Worm (Caenorhabditis elegans) whole organism, young adult: ENCODE data around the gene col-180.

Source experiments
- B0035.1 ChIP-seq: sonication (generic microtip); optimal IDR thresholded peaks from 2 replicates; lab custom pipeline; 2016; ENCODE audit warnings: missing genetic modification characterization, mild to moderate bottlenecking, missing compliant biosample characterization, missing genotype, missing genetic modification reagents
- B0336.3 ChIP-seq: fragments of 200-800 bp; sonication (Bioruptor generic); IDR thresholded peaks from 2 replicates; pipeline ENCODE4 v1.3.6; 2022; ENCODE audit warnings: missing genetic modification characterization, missing compliant biosample characterization
- F33H1.4 ChIP-seq: fragments of 200-800 bp; sonication (Bioruptor generic); IDR thresholded peaks from 2 replicates; pipeline ENCODE4 v1.3.6; 2022; ENCODE audit warnings: missing genetic modification reagents, missing genetic modification characterization, missing compliant biosample characterization
- F57A8.1 ChIP-seq: fragments of 200-800 bp; sonication (Bioruptor generic); optimal IDR thresholded peaks from 2 replicates; lab custom pipeline; 2018; ENCODE audit warnings: mild to moderate bottlenecking, missing genetic modification characterization, moderate library complexity, missing compliant biosample characterization
- K12H6.12 ChIP-seq: fragments of 200-800 bp; sonication (Bioruptor generic); optimal IDR thresholded peaks from 2 replicates; lab custom pipeline; 2018; ENCODE audit warnings: mild to moderate bottlenecking, missing genetic modification characterization, missing compliant biosample characterization
- Y53F4B.3 ChIP-seq: fragments of 200-800 bp; sonication (Bioruptor generic); IDR thresholded peaks from 2 replicates; pipeline ENCODE4 v1.3.6; 2022; ENCODE audit warnings: missing genetic modification reagents, missing genetic modification characterization, missing compliant biosample characterization
- Y79H2A.3 ChIP-seq: fragments of 200-800 bp; sonication (Bioruptor generic); conservative IDR thresholded peaks from 2 replicates; pipeline ENCODE4 v1.3.6; 2022; ENCODE audit warnings: missing genetic modification reagents, missing genetic modification characterization, missing compliant biosample characterization
- ZK185.1 ChIP-seq: sonication (generic microtip); optimal IDR thresholded peaks from 2 replicates; lab custom pipeline; 2016; ENCODE audit warnings: mild to moderate bottlenecking, missing genetic modification characterization, missing compliant biosample characterization; ENCODE audit not compliant: poor library complexity, severe bottlenecking
- athp-1 ChIP-seq: sonication (generic microtip); optimal IDR thresholded peaks from 2 replicates; lab custom pipeline; 2017; ENCODE audit warnings: mild to moderate bottlenecking, missing genetic modification characterization, missing compliant biosample characterization
- attf-5 ChIP-seq: fragments of 200-800 bp; sonication (Bioruptor generic); optimal IDR thresholded peaks from 2 replicates; lab custom pipeline; 2018; ENCODE audit warnings: mild to moderate bottlenecking, missing genetic modification characterization, missing compliant biosample characterization
- bed-2 ChIP-seq: fragments of 200-800 bp; sonication (Bioruptor generic); IDR thresholded peaks from 2 replicates; pipeline ENCODE4 v1.3.6; 2022; ENCODE audit warnings: missing genetic modification reagents, missing genetic modification characterization, missing compliant biosample characterization
- ceh-79 ChIP-seq: sonication (generic microtip); optimal IDR thresholded peaks from 2 replicates; lab custom pipeline; 2017; ENCODE audit warnings: mild to moderate bottlenecking, missing genetic modification characterization, missing compliant biosample characterization
- ceh-91 ChIP-seq: fragments of 200-800 bp; sonication (Bioruptor generic); IDR thresholded peaks from 2 replicates; pipeline ENCODE4 v1.3.6; 2022; ENCODE audit warnings: missing genetic modification reagents, missing genetic modification characterization, missing compliant biosample characterization
- dpl-1 ChIP-seq: fragments of 150-350 bp; optimal IDR thresholded peaks from 2 replicates; lab custom pipeline; 2014; ENCODE audit warnings: missing biosample characterization, missing genetic modification reagents, missing genetic modification characterization
- egl-18 ChIP-seq: fragments of 200-800 bp; sonication (Bioruptor generic); IDR thresholded peaks from 2 replicates; pipeline ENCODE4 v1.3.6; 2022; ENCODE audit warnings: missing genetic modification reagents, missing genetic modification characterization, missing compliant biosample characterization
- egl-44 ChIP-seq: fragments of 200-800 bp; sonication (Bioruptor generic); IDR thresholded peaks from 2 replicates; pipeline ENCODE4 v1.3.6; 2022; ENCODE audit warnings: missing genetic modification reagents, missing genetic modification characterization, missing compliant biosample characterization
- fkh-3 ChIP-seq: sonication (generic microtip); optimal IDR thresholded peaks from 2 replicates; lab custom pipeline; 2016; ENCODE audit warnings: mild to moderate bottlenecking, missing genetic modification characterization, missing compliant biosample characterization
- gei-17 ChIP-seq: fragments of 200-800 bp; sonication (Bioruptor generic); optimal IDR thresholded peaks from 2 replicates; lab custom pipeline; 2018; ENCODE audit warnings: mild to moderate bottlenecking, missing genetic modification characterization, missing compliant biosample characterization
- hlh-12 ChIP-seq: sonication (generic microtip); optimal IDR thresholded peaks from 2 replicates; lab custom pipeline; 2016; ENCODE audit warnings: missing genetic modification characterization, missing compliant biosample characterization
- hmg-1.2 ChIP-seq: fragments of 200-800 bp; sonication (Bioruptor generic); IDR thresholded peaks from 2 replicates; pipeline ENCODE4 v1.3.6; 2022; ENCODE audit warnings: missing genetic modification reagents, missing genetic modification characterization, missing compliant biosample characterization
- hmg-20 ChIP-seq: fragments of 200-800 bp; sonication (Bioruptor generic); IDR thresholded peaks from 2 replicates; pipeline ENCODE4 v1.3.6; 2022; ENCODE audit warnings: missing genetic modification reagents, missing genetic modification characterization, missing compliant biosample characterization
- let-526 ChIP-seq: fragments of 200-800 bp; sonication (Bioruptor generic); IDR thresholded peaks from 2 replicates; pipeline ENCODE4 v1.3.6; 2022; ENCODE audit warnings: missing genetic modification reagents, missing genetic modification characterization, missing compliant biosample characterization
- lin-35 ChIP-seq, 3 experiments: fragments of 150-350 bp in 2 of 3; sonication (generic microtip) in 1 of 3; optimal IDR thresholded peaks; 2 replicates each; lab custom pipeline; 2014 to 2018; ENCODE audit warnings: missing biosample characterization in 3 of 3, missing genetic modification characterization in 3 of 3, missing genetic modification reagents in 3 of 3
- lin-40 ChIP-seq: sonication (generic microtip); optimal IDR thresholded peaks from 2 replicates; lab custom pipeline; 2016; ENCODE audit warnings: missing genetic modification characterization, mild to moderate bottlenecking, missing compliant biosample characterization, missing genotype, missing genetic modification reagents
- lir-1 ChIP-seq: fragments of 200-800 bp; sonication (Bioruptor generic); conservative IDR thresholded peaks from 2 replicates; pipeline ENCODE4 v1.3.6; 2022; ENCODE audit warnings: missing genetic modification reagents, missing genetic modification characterization, missing compliant biosample characterization
- lsl-1 ChIP-seq: fragments of 200-800 bp; sonication (Bioruptor generic); optimal IDR thresholded peaks from 2 replicates; lab custom pipeline; 2018; ENCODE audit warnings: mild to moderate bottlenecking, missing genetic modification characterization, moderate library complexity, missing compliant biosample characterization
- madf-6 ChIP-seq: fragments of 200-800 bp; sonication (Bioruptor generic); IDR thresholded peaks from 2 replicates; pipeline ENCODE4 v1.3.6; 2022; ENCODE audit warnings: missing genetic modification reagents, missing genetic modification characterization, missing compliant biosample characterization
- nfya-1 ChIP-seq: sonication (generic microtip); optimal IDR thresholded peaks from 2 replicates; lab custom pipeline; 2017; ENCODE audit warnings: antibody characterized with exemption, missing compliant biosample characterization, missing genetic modification characterization, borderline replicate concordance; ENCODE audit not compliant: insufficient read depth
- nhr-120 ChIP-seq: fragments of 200-800 bp; sonication (Bioruptor generic); IDR thresholded peaks from 2 replicates; pipeline ENCODE4 v1.3.6; 2022; ENCODE audit warnings: missing genetic modification characterization, missing compliant biosample characterization
- nhr-27 ChIP-seq: fragments of 200-800 bp; sonication (Bioruptor generic); optimal IDR thresholded peaks from 2 replicates; lab custom pipeline; 2018; ENCODE audit warnings: mild to moderate bottlenecking, missing genetic modification characterization, moderate library complexity, missing compliant biosample characterization
- nhr-80 ChIP-seq: sonication (generic microtip); optimal IDR thresholded peaks from 2 replicates; lab custom pipeline; 2016; ENCODE audit warnings: missing genetic modification characterization, missing compliant biosample characterization
- pha-4 ChIP-seq: fragments of 150-350 bp; sonication (generic microtip); optimal IDR thresholded peaks from 2 replicates; lab custom pipeline; 2014; ENCODE audit warnings: missing biosample characterization, missing genetic modification reagents, missing genetic modification characterization
- rcor-1 ChIP-seq: fragments of 200-800 bp; sonication (Bioruptor generic); IDR thresholded peaks from 2 replicates; pipeline ENCODE4 v1.3.6; 2022; ENCODE audit warnings: missing genetic modification reagents, missing genetic modification characterization, missing compliant biosample characterization
- rpc-1 ChIP-seq, 2 experiments: fragments of 150-350 bp in 1 of 2; sonication (generic microtip) in 1 of 2; optimal IDR thresholded peaks; 2 replicates each; lab custom pipeline; 2014 to 2018; ENCODE audit warnings: missing biosample characterization in 1 of 2, missing genetic modification characterization in 1 of 2, missing genetic modification reagents in 1 of 2, missing genotype in 1 of 2
- sdz-38 ChIP-seq: sonication (generic microtip); optimal IDR thresholded peaks from 2 replicates; lab custom pipeline; 2016; ENCODE audit warnings: missing genotype, missing genetic modification characterization, missing compliant biosample characterization
- sea-2 ChIP-seq: fragments of 200-800 bp; sonication (Bioruptor generic); IDR thresholded peaks from 2 replicates; pipeline ENCODE4 v1.3.6; 2022; ENCODE audit warnings: missing genetic modification characterization, missing compliant biosample characterization
- snpc-1.3 ChIP-seq: sonication (generic microtip); optimal IDR thresholded peaks from 2 replicates; lab custom pipeline; 2017; ENCODE audit warnings: missing genetic modification characterization, mild to moderate bottlenecking, missing compliant biosample characterization, antibody characterized with exemption, moderate library complexity, missing genotype, missing genetic modification reagents; ENCODE audit not compliant: insufficient read depth
- snpc-3.4 ChIP-seq: sonication (generic microtip); optimal IDR thresholded peaks from 2 replicates; lab custom pipeline; 2017; ENCODE audit warnings: missing genetic modification characterization, mild to moderate bottlenecking, missing compliant biosample characterization, antibody characterized with exemption, moderate library complexity, missing genotype, missing genetic modification reagents
- snpc-4 ChIP-seq, 5 experiments: fragments of 150-350 bp in 1 of 5; sonication (generic microtip) in 4 of 5; optimal IDR thresholded peaks; 2 replicates each; lab custom pipeline; 2014 to 2018; ENCODE audit warnings: missing genetic modification characterization in 5 of 5, missing biosample characterization in 3 of 5, antibody characterized with exemption in 2 of 5, mild to moderate bottlenecking in 2 of 5, missing compliant biosample characterization in 2 of 5, missing genotype in 2 of 5, moderate library complexity in 2 of 5, missing genetic modification reagents in 1 of 5
- sptf-2 ChIP-seq: fragments of 200-800 bp; sonication (Bioruptor generic); optimal IDR thresholded peaks from 2 replicates; lab custom pipeline; 2018; ENCODE audit warnings: mild to moderate bottlenecking, missing genetic modification characterization, missing compliant biosample characterization
- tbx-9 ChIP-seq: sonication (generic microtip); optimal IDR thresholded peaks from 2 replicates; lab custom pipeline; 2016; ENCODE audit warnings: borderline replicate concordance, missing genetic modification characterization, inconsistent platforms, missing compliant biosample characterization
- unc-62 ChIP-seq: fragments of 150-350 bp; optimal IDR thresholded peaks from 2 replicates; lab custom pipeline; 2014; ENCODE audit warnings: missing biosample characterization, missing genetic modification reagents, missing genetic modification characterization
- xnd-1 ChIP-seq: sonication (generic microtip); optimal IDR thresholded peaks from 2 replicates; lab custom pipeline; 2016; ENCODE audit warnings: missing genotype, missing genetic modification reagents, missing genetic modification characterization, missing compliant biosample characterization
- zim-3 ChIP-seq: sonication (generic microtip); optimal IDR thresholded peaks from 2 replicates; lab custom pipeline; 2017; ENCODE audit warnings: mild to moderate bottlenecking, missing genetic modification characterization, moderate library complexity, missing compliant biosample characterization
- ztf-26 ChIP-seq: sonication (generic microtip); optimal IDR thresholded peaks from 2 replicates; lab custom pipeline; 2017; ENCODE audit warnings: missing genetic modification characterization, missing compliant biosample characterization
- ztf-28 ChIP-seq: fragments of 200-800 bp; sonication (Bioruptor generic); IDR thresholded peaks from 2 replicates; pipeline ENCODE4 v1.3.6; 2022; ENCODE audit warnings: missing genetic modification reagents, missing genetic modification characterization, missing compliant biosample characterization

col-180 gene

DNA sequence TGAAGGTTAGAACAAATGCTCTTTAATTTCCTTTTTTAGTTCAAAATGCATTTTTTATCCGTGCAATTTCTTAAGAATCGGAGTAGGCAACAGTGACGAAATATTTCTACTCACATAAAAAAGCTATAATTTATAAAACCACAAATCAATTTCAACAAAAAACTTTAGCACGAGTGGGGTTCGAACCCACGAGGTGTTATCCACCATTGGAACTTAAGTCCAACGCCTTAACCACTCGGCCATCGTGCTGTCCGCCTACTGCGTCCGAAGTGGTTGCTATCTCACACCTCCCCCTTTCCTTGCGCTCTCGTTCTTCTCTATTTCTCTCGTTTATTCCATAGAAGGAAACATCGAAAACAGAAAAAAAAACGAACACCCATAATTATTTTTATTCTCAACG is 45.6 kb upstream of the col-180 start (continued):
- TF ChIP-seq tbx-9 (tag; lab: Kevin White, UChicago) (no peak), Y53F4B.3 (peak; percentile 73), lir-1 (no peak), ztf-28 (GFP tag; lab: Robert Waterston, UW) (peak; percentile 89; the same call in 1 of the 2 replicates), B0336.3 (no peak), ztf-26 (peak; percentile 64), F33H1.4 (GFP tag; lab: Robert Waterston, UW) (no peak), rpc-1 (optimal IDR thresholded peaks at IDR 0.05; lab: Kevin White, UChicago) (peak; percentile 95), rpc-1 (tag; optimal IDR thresholded peaks at IDR 0.05; lab: Kevin White, UChicago) (peak; percentile 98), snpc-4 (GFP tag; optimal IDR thresholded peaks at IDR 0.05; lab: Kevin White, UChicago) (peak; percentile 82), snpc-4 (tag; optimal IDR thresholded peaks at IDR 0.05; lab: Kevin White, UChicago) (peak in 1 of 4 experiments; percentile 83), sea-2 (GFP tag; lab: Robert Waterston, UW) (peak; percentile 62; the same call in 1 of the 2 replicates), zim-3 (tag; lab: Kevin White, UChicago) (no peak), nhr-120 (GFP tag; lab: Robert Waterston, UW) (0 out of 2 replicates have a peak, but pooled peaks have one; percentile 77), rcor-1 (GFP tag; lab: Robert Waterston, UW) (peak; percentile 87), lin-35 (GFP tag; optimal IDR thresholded peaks at IDR 0.05; lab: Kevin White, UChicago) (peak in 1 of 3 experiments; percentile 58), nhr-80 (tag; lab: Kevin White, UChicago) (no peak), hmg-20 (GFP tag; lab: Robert Waterston, UW) (peak; percentile 67; the same call in 1 of the 2 replicates), lsl-1 (no peak), nfya-1 (tag; lab: Kevin White, UChicago) (no peak), ceh-79 (tag; lab: Kevin White, UChicago) (peak; percentile 36), bed-2 (GFP tag; lab: Robert Waterston, UW) (peak; percentile 58; the same call in 1 of the 2 replicates), attf-5 (peak; percentile 72), pha-4 (no peak), ZK185.1 (peak; percentile 75), K12H6.12 (tag; lab: Kevin White, UChicago) (peak; percentile 64), lin-40 (tag; lab: Kevin White, UChicago) (peak; percentile 73), egl-18 (GFP tag; lab: Robert Waterston, UW) (0 out of 2 replicates have a peak, but pooled peaks have one; percentile 42), ceh-91 (GFP tag; lab: Robert Waterston, UW) (no peak), hmg-1.2 (peak; percentile 80), Y79H2A.3 (GFP tag; lab: Robert Waterston, UW) (0 out of 2 replicates have a peak, but pooled peaks have one; percentile 59), nhr-27 (tag; lab: Kevin White, UChicago) (peak; percentile 35), sdz-38 (tag; lab: Kevin White, UChicago) (no peak), snpc-1.3 (tag; lab: Kevin White, UChicago) (no peak), sptf-2 (GFP tag; lab: Kevin White, UChicago) (peak; percentile 69), fkh-3 (tag; lab: Kevin White, UChicago) (peak; percentile 58), unc-62 (GFP tag; lab: Kevin White, UChicago) (no peak), madf-6 (GFP tag; lab: Robert Waterston, UW) (peak; percentile 73), let-526 (GFP tag; lab: Robert Waterston, UW) (peak; percentile 61; the same call in 1 of the 2 replicates), dpl-1 (GFP tag; lab: Kevin White, UChicago) (no peak), snpc-3.4 (tag; lab: Kevin White, UChicago) (peak; percentile 77), gei-17 (GFP tag; lab: Kevin White, UChicago) (peak; percentile 64), athp-1 (tag; lab: Kevin White, UChicago) (peak; percentile 52), egl-44 (GFP tag; lab: Robert Waterston, UW) (peak; percentile 80), xnd-1 (no peak), F57A8.1 (GFP tag; lab: Kevin White, UChicago) (peak; percentile 52), B0035.1 (tag; lab: Kevin White, UChicago) (peak; percentile 63), hlh-12 (tag; lab: Kevin White, UChicago) (peak; percentile 87)
